Fruit fly (Drosophila melanogaster) whole organism, embryonic: ENCODE measurements around the gene CG33096.

Experiments used
- CG10543 ChIP-seq: fragments of 200-800 bp; sonication (Bioruptor generic); optimal IDR thresholded peaks from 3 replicates; lab custom pipeline; 2017; ENCODE audit warnings: missing biosample characterization, mild to moderate bottlenecking, missing genetic modification characterization, moderate library complexity
- CG11398 ChIP-seq: fragments of 200-800 bp; sonication (Bioruptor generic); optimal IDR thresholded peaks from 2 replicates; lab custom pipeline; 2016; ENCODE audit warnings: missing biosample characterization, missing genetic modification characterization
- CG12299 ChIP-seq: fragments of 200-800 bp; sonication (Bioruptor generic); optimal IDR thresholded peaks from 2 replicates; lab custom pipeline; 2018; ENCODE audit warnings: missing biosample characterization, mild to moderate bottlenecking, missing genetic modification characterization
- CG15011 ChIP-seq: fragments of 200-800 bp; sonication (Bioruptor generic); optimal IDR thresholded peaks from 3 replicates; lab custom pipeline; 2018; ENCODE audit warnings: missing biosample characterization, mild to moderate bottlenecking, missing genetic modification characterization
- CG15601 ChIP-seq: fragments of 200-800 bp; sonication (Bioruptor generic); optimal IDR thresholded peaks from 3 replicates; lab custom pipeline; 2019; ENCODE audit warnings: missing biosample characterization, mild to moderate bottlenecking, missing genetic modification characterization, moderate library complexity
- CG16863 ChIP-seq: fragments of 200-800 bp; sonication (Bioruptor generic); optimal IDR thresholded peaks from 3 replicates; lab custom pipeline; 2016; ENCODE audit warnings: missing biosample characterization, missing genetic modification characterization
- CG17829 ChIP-seq: fragments of 200-800 bp; optimal IDR thresholded peaks from 2 replicates; lab custom pipeline; 2019; ENCODE audit warnings: missing biosample characterization, mild to moderate bottlenecking, missing genetic modification characterization, moderate library complexity
- CG18764 ChIP-seq: fragments of 200-800 bp; sonication (Bioruptor generic); optimal IDR thresholded peaks from 3 replicates; lab custom pipeline; 2016; ENCODE audit warnings: missing biosample characterization, missing genetic modification characterization
- CG31365 ChIP-seq: fragments of 200-800 bp; sonication (Bioruptor generic); optimal IDR thresholded peaks from 2 replicates; lab custom pipeline; 2018; ENCODE audit warnings: missing biosample characterization, mild to moderate bottlenecking, missing genetic modification characterization
- CG31388 ChIP-seq: fragments of 200-800 bp; sonication (Bioruptor generic); optimal IDR thresholded peaks from 2 replicates; lab custom pipeline; 2016; ENCODE audit warnings: missing biosample characterization, missing genetic modification characterization
- CG34224 ChIP-seq: fragments of 200-800 bp; sonication (Bioruptor generic); IDR thresholded peaks from 3 replicates; pipeline ENCODE4 v1.3.6; 2022; ENCODE audit warnings: missing biosample characterization, missing genetic modification characterization; ENCODE audit not compliant: partially characterized antibody
- CG3847 ChIP-seq: fragments of 200-800 bp; sonication (Bioruptor generic); IDR thresholded peaks from 2 replicates; pipeline ENCODE4 v1.3.6; 2022; ENCODE audit warnings: missing biosample characterization, missing genetic modification characterization
- CG3995 ChIP-seq: fragments of 200-800 bp; sonication (Bioruptor generic); optimal IDR thresholded peaks from 3 replicates; lab custom pipeline; 2016; ENCODE audit warnings: missing biosample characterization, missing genetic modification characterization
- CG4404 ChIP-seq: fragments of 200-800 bp; sonication (Bioruptor generic); IDR thresholded peaks from 2 replicates; pipeline ENCODE4 v1.3.6; 2022; ENCODE audit warnings: missing biosample characterization, missing genetic modification characterization
- CG9437 ChIP-seq: fragments of 200-800 bp; sonication (Bioruptor generic); optimal IDR thresholded peaks from 2 replicates; lab custom pipeline; 2018; ENCODE audit warnings: missing biosample characterization, mild to moderate bottlenecking, missing genetic modification characterization
- Chrac-16 ChIP-seq: fragments of 200-800 bp; sonication (Bioruptor generic); optimal IDR thresholded peaks from 3 replicates; lab custom pipeline; 2016; ENCODE audit warnings: missing biosample characterization, missing genetic modification characterization
- Dip3 ChIP-seq: fragments of 200-800 bp; sonication (Bioruptor generic); optimal IDR thresholded peaks from 3 replicates; lab custom pipeline; 2016; ENCODE audit warnings: missing biosample characterization, missing genetic modification characterization
- Doc3 ChIP-seq: fragments of 200-800 bp; sonication (Bioruptor generic); IDR thresholded peaks from 3 replicates; pipeline ENCODE4 v1.3.6; 2022; ENCODE audit warnings: missing biosample characterization, missing genetic modification characterization; ENCODE audit not compliant: partially characterized antibody
- E2f1 ChIP-seq: fragments of 200-800 bp; sonication (Bioruptor generic); IDR thresholded peaks from 2 replicates; pipeline ENCODE4 v1.3.6; 2022; ENCODE audit warnings: missing biosample characterization, missing genetic modification characterization
- Elba2 ChIP-seq: fragments of 200-800 bp; sonication (Bioruptor generic); optimal IDR thresholded peaks from 3 replicates; lab custom pipeline; 2016; ENCODE audit warnings: missing biosample characterization, missing genetic modification characterization
- HmgD ChIP-seq: fragments of 200-800 bp; sonication (Bioruptor generic); optimal IDR thresholded peaks from 3 replicates; lab custom pipeline; 2016; ENCODE audit warnings: missing biosample characterization, missing genetic modification characterization
- Lim3 ChIP-seq: fragments of 200-800 bp; sonication (Bioruptor generic); IDR thresholded peaks from 2 replicates; pipeline ENCODE4 v1.3.6; 2022; ENCODE audit warnings: missing biosample characterization, missing genetic modification characterization
- MBD-R2 ChIP-seq: fragments of 200-800 bp; sonication (Bioruptor generic); IDR thresholded peaks from 2 replicates; pipeline ENCODE4 v1.3.6; 2022; ENCODE audit warnings: missing biosample characterization, missing genetic modification characterization
- Side ChIP-seq: fragments of 200-800 bp; sonication (Bioruptor generic); optimal IDR thresholded peaks from 2 replicates; lab custom pipeline; 2016; ENCODE audit warnings: missing biosample characterization, missing genetic modification characterization
- Spps ChIP-seq: fragments of 200-800 bp; sonication (Bioruptor generic); optimal IDR thresholded peaks from 2 replicates; lab custom pipeline; 2018; ENCODE audit warnings: missing biosample characterization, mild to moderate bottlenecking, missing genetic modification characterization
- Ssrp ChIP-seq: fragments of 200-800 bp; sonication (Bioruptor generic); optimal IDR thresholded peaks from 2 replicates; lab custom pipeline; 2018; ENCODE audit warnings: missing biosample characterization, mild to moderate bottlenecking, missing genetic modification characterization, moderate library complexity
- Xbp1 ChIP-seq: fragments of 200-800 bp; sonication (Bioruptor generic); optimal IDR thresholded peaks from 3 replicates; lab custom pipeline; 2016; ENCODE audit warnings: missing biosample characterization, mild to moderate bottlenecking, missing genetic modification characterization
- amos ChIP-seq: fragments of 200-800 bp; sonication (Bioruptor generic); IDR thresholded peaks from 2 replicates; pipeline ENCODE4 v1.3.6; 2022; ENCODE audit warnings: missing biosample characterization, missing genetic modification characterization; ENCODE audit not compliant: partially characterized antibody
- cad ChIP-seq: fragments of >200 bp; optimal IDR thresholded peaks from 2 replicates; lab custom pipeline; 2017; ENCODE audit warnings: missing biosample characterization, missing genetic modification characterization
- chm ChIP-seq: fragments of 200-800 bp; sonication (Bioruptor generic); IDR thresholded peaks from 2 replicates; pipeline ENCODE4 v1.3.6; 2022; ENCODE audit warnings: missing biosample characterization, missing genetic modification characterization
- dmrt11E ChIP-seq: fragments of 200-800 bp; sonication (Bioruptor generic); optimal IDR thresholded peaks from 3 replicates; lab custom pipeline; 2018; ENCODE audit warnings: missing biosample characterization, mild to moderate bottlenecking, missing genetic modification characterization, moderate library complexity
- emc ChIP-seq: fragments of 200-800 bp; sonication (Bioruptor generic); optimal IDR thresholded peaks from 2 replicates; lab custom pipeline; 2016; ENCODE audit warnings: missing biosample characterization, missing genetic modification characterization
- fd3F ChIP-seq: fragments of 200-800 bp; sonication (Bioruptor generic); optimal IDR thresholded peaks from 2 replicates; lab custom pipeline; 2018; ENCODE audit warnings: missing biosample characterization, mild to moderate bottlenecking, missing genetic modification characterization, moderate library complexity
- fd96Cb ChIP-seq: fragments of 200-800 bp; sonication (Bioruptor generic); optimal IDR thresholded peaks from 2 replicates; lab custom pipeline; 2018; ENCODE audit warnings: missing biosample characterization, mild to moderate bottlenecking, missing genetic modification characterization, moderate library complexity
- ftz-f1 ChIP-seq: fragments of 200-800 bp; sonication (Bioruptor generic); optimal IDR thresholded peaks from 2 replicates; lab custom pipeline; 2016; ENCODE audit warnings: missing biosample characterization, missing genetic modification characterization
- gro ChIP-seq: fragments of 200-800 bp; sonication (Bioruptor generic); optimal IDR thresholded peaks from 2 replicates; lab custom pipeline; 2016; ENCODE audit warnings: missing biosample characterization, missing genetic modification characterization
- kni ChIP-seq: fragments of 200-800 bp; sonication (Bioruptor generic); optimal IDR thresholded peaks from 3 replicates; lab custom pipeline; 2017; ENCODE audit warnings: mild to moderate bottlenecking, missing biosample characterization, missing genetic modification reagents, missing genetic modification characterization
- maf-S ChIP-seq: fragments of 200-800 bp; sonication (Bioruptor generic); optimal IDR thresholded peaks from 2 replicates; lab custom pipeline; 2016; ENCODE audit warnings: missing biosample characterization, missing genetic modification characterization
- nau ChIP-seq: fragments of 200-800 bp; sonication (Bioruptor generic); optimal IDR thresholded peaks from 3 replicates; lab custom pipeline; 2017; ENCODE audit warnings: missing biosample characterization, mild to moderate bottlenecking, missing genetic modification characterization, missing genetic modification reagents
- otp ChIP-seq: fragments of 200-800 bp; sonication (Bioruptor generic); IDR thresholded peaks from 3 replicates; pipeline ENCODE4, ENCODE4 v1.3.6; 2022; ENCODE audit warnings: missing biosample characterization, missing genetic modification characterization
- pan ChIP-seq, 4 experiments: fragments of >200 bp in 3 of 4; fragments of 200-800 bp in 1 of 4; sonication (Bioruptor generic) in 1 of 4; optimal IDR thresholded peaks in 3 of 4; IDR thresholded peaks in 1 of 4; 2 replicates each; pipeline versions ENCODE4 v1.3.6 to Lab custom; 2017 to 2022; ENCODE audit warnings: missing biosample characterization in 2 of 4, missing genetic modification characterization in 2 of 4, mixed read lengths in 1 of 4
- pb ChIP-seq: fragments of 200-800 bp; sonication (Bioruptor generic); optimal IDR thresholded peaks from 3 replicates; lab custom pipeline; 2016; ENCODE audit warnings: missing biosample characterization, missing genetic modification characterization
- pho ChIP-seq: fragments of 200-800 bp; sonication (Bioruptor generic); optimal IDR thresholded peaks from 2 replicates; lab custom pipeline; 2016; ENCODE audit warnings: missing biosample characterization, missing genetic modification characterization
- pros ChIP-seq: fragments of 200-800 bp; sonication (Bioruptor generic); optimal IDR thresholded peaks from 3 replicates; lab custom pipeline; 2019; ENCODE audit warnings: missing biosample characterization, mild to moderate bottlenecking, missing genetic modification characterization, moderate library complexity
- repo ChIP-seq: fragments of 200-800 bp; sonication (Bioruptor generic); optimal IDR thresholded peaks from 2 replicates; lab custom pipeline; 2016; ENCODE audit warnings: missing biosample characterization, missing genetic modification characterization
- row ChIP-seq: fragments of 200-800 bp; sonication (Bioruptor generic); IDR thresholded peaks from 3 replicates; pipeline ENCODE4 v1.3.6; 2022; ENCODE audit warnings: missing biosample characterization, missing genetic modification characterization
- scrt ChIP-seq: fragments of 200-800 bp; sonication (Bioruptor generic); optimal IDR thresholded peaks from 2 replicates; lab custom pipeline; 2018; ENCODE audit warnings: missing biosample characterization, mild to moderate bottlenecking, missing genetic modification characterization, moderate library complexity
- sna ChIP-seq: fragments of 200-800 bp; sonication (Bioruptor generic); IDR thresholded peaks from 2 replicates; pipeline ENCODE4 v1.3.6; 2022; ENCODE audit warnings: missing biosample characterization, missing genetic modification characterization; ENCODE audit not compliant: partially characterized antibody
- tin ChIP-seq: fragments of 200-800 bp; sonication (Bioruptor generic); optimal IDR thresholded peaks from 3 replicates; lab custom pipeline; 2016; ENCODE audit warnings: missing biosample characterization, missing genetic modification characterization
- vnd ChIP-seq: fragments of 200-800 bp; sonication (Bioruptor generic); IDR thresholded peaks from 3 replicates; pipeline ENCODE4 v1.3.6; 2022; ENCODE audit warnings: missing biosample characterization, missing genetic modification characterization; ENCODE audit not compliant: partially characterized antibody

Gene CG33096

dm6 chr3R:25069569-25069968 is 27.9 kb upstream of the CG33096 start, which contains the start of the genes Stt3B and CG11839 (continued):
- TF ChIP-seq CG9437 (GFP tag; lab: Kevin White, UChicago): peak; percentile 71
- no peak for TF ChIP-seq CG31365
- no peak for TF ChIP-seq pan (optimal IDR thresholded peaks at IDR 0.05; lab: Kevin White, UChicago)
- TF ChIP-seq pan (GFP tag; optimal IDR thresholded peaks at IDR 0.05 in 1 of 2, IDR thresholded peaks at IDR 0.05 in 1 of 2): peak in 1 of 2 experiments; percentile 50
- peak; percentile 90 for TF ChIP-seq amos (GFP tag; lab: Robert Waterston, UW)
- TF ChIP-seq CG15601: peak; percentile 72
- peak; percentile 54 for TF ChIP-seq Ssrp (tag; lab: Kevin White, UChicago)
- TF ChIP-seq Side (GFP tag; lab: Kevin White, UChicago): peak; percentile 72
- TF ChIP-seq fd96Cb: peak; percentile 24
- TF ChIP-seq Doc3 (GFP tag; lab: Robert Waterston, UW): peak; percentile 94
- TF ChIP-seq row (GFP tag; lab: Robert Waterston, UW): peak; percentile 95
- TF ChIP-seq emc: peak; percentile 35
- TF ChIP-seq Dip3 (GFP tag; lab: Kevin White, UChicago): peak; percentile 84
- TF ChIP-seq pb (GFP tag; lab: Kevin White, UChicago): no peak
- peak; percentile 48 for TF ChIP-seq CG31388
- no peak for TF ChIP-seq Lim3 (GFP tag; lab: Robert Waterston, UW)
- no peak for TF ChIP-seq CG10543 (GFP tag; lab: Kevin White, UChicago)
- no peak for TF ChIP-seq pros (GFP tag; lab: Kevin White, UChicago)
- TF ChIP-seq otp: no peak
- TF ChIP-seq scrt: no peak
- TF ChIP-seq CG11398 (GFP tag; lab: Kevin White, UChicago): peak; percentile 64
- TF ChIP-seq maf-S (GFP tag; lab: Kevin White, UChicago): peak; percentile 69
- TF ChIP-seq tin (GFP tag; lab: Kevin White, UChicago): peak; percentile 78
- TF ChIP-seq CG3995 (GFP tag; lab: Kevin White, UChicago): peak; percentile 4
- peak; percentile 79 for TF ChIP-seq gro (GFP tag; lab: Kevin White, UChicago)
- TF ChIP-seq Elba2 (GFP tag; lab: Kevin White, UChicago): peak; percentile 24
- TF ChIP-seq CG12299 (tag; lab: Kevin White, UChicago): peak; percentile 42
- peak; percentile 45 for TF ChIP-seq Spps (tag; lab: Kevin White, UChicago)
- no peak for TF ChIP-seq chm (GFP tag; lab: Robert Waterston, UW)
- peak; percentile 96 for TF ChIP-seq MBD-R2
- TF ChIP-seq sna: peak; percentile 93
- TF ChIP-seq Xbp1 (GFP tag; lab: Kevin White, UChicago): peak; percentile 95
- peak; percentile 72 for TF ChIP-seq CG17829 (tag; lab: Kevin White, UChicago)
- TF ChIP-seq repo: peak; percentile 49
- TF ChIP-seq CG4404 (GFP tag; lab: Robert Waterston, UW): no peak; the same call in none of the 2 replicates
- TF ChIP-seq CG34224: peak; percentile 93
- peak; percentile 91 for TF ChIP-seq CG3847 (GFP tag; lab: Robert Waterston, UW)
- TF ChIP-seq kni (GFP tag; lab: Kevin White, UChicago): no peak
- peak; percentile 85 for TF ChIP-seq HmgD
- TF ChIP-seq CG15011 (GFP tag; lab: Kevin White, UChicago): no peak
- TF ChIP-seq dmrt11E (tag; lab: Kevin White, UChicago): peak; percentile 53
- no peak for TF ChIP-seq nau
- peak; percentile 60 for TF ChIP-seq CG18764 (GFP tag; lab: Kevin White, UChicago)
- peak; percentile 25 for TF ChIP-seq ftz-f1
- TF ChIP-seq pho: peak; percentile 85
- TF ChIP-seq cad (GFP tag; lab: Kevin White, UChicago): no peak
- peak; percentile 90 for TF ChIP-seq vnd (GFP tag; lab: Robert Waterston, UW)
- peak; percentile 75 for TF ChIP-seq Chrac-16 (GFP tag; lab: Kevin White, UChicago)
- TF ChIP-seq fd3F: peak; percentile 62
- TF ChIP-seq E2f1 (GFP tag; lab: Robert Waterston, UW): peak; percentile 61; the same call in 1 of the 2 replicates
- peak; percentile 49 for TF ChIP-seq CG16863 (GFP tag; lab: Kevin White, UChicago)
